Worm (Caenorhabditis elegans) whole organism, L4 larva: ENCODE data around the gene C07A9.12.

Experiments
- T20F7.1 ChIP-seq: fragments of 200-800 bp; sonication (Bioruptor generic); optimal IDR thresholded peaks from 2 replicates; lab custom pipeline; 2018; ENCODE audit warnings: mild to moderate bottlenecking, missing genetic modification characterization, missing compliant biosample characterization
- T26A8.4 ChIP-seq: fragments of 200-800 bp; sonication (Bioruptor generic); IDR thresholded peaks from 2 replicates; pipeline ENCODE4 v1.3.6; 2022; ENCODE audit warnings: missing genetic modification characterization, missing compliant biosample characterization
- ZK546.5 ChIP-seq, 2 experiments: sonication (generic microtip); optimal IDR thresholded peaks; 2 replicates each; lab custom pipeline; 2017; ENCODE audit warnings: missing biosample characterization in 2 of 2, missing genetic modification characterization in 2 of 2
- aha-1 ChIP-seq: fragments of 150-350 bp; peaks from one replicate; lab custom pipeline; 2014; ENCODE audit warnings: missing biosample characterization, missing genetic modification characterization
- ama-1 ChIP-seq: fragments of 150-350 bp; optimal IDR thresholded peaks from 2 replicates; lab custom pipeline; 2014; ENCODE audit warnings: inconsistent platforms, mixed read lengths
- arid-1 ChIP-seq: fragments of 200-800 bp; sonication (Bioruptor generic); conservative IDR thresholded peaks from 2 replicates; pipeline ENCODE4 v1.3.6; 2022; ENCODE audit warnings: missing genetic modification reagents, missing genetic modification characterization, missing compliant biosample characterization
- ceh-20 ChIP-seq: fragments of 200-800 bp; sonication (Bioruptor generic); IDR thresholded peaks from 2 replicates; pipeline ENCODE4 v1.3.6; 2022; ENCODE audit warnings: missing genetic modification reagents, missing genetic modification characterization, missing compliant biosample characterization
- ceh-62 ChIP-seq: sonication (generic microtip); optimal IDR thresholded peaks from 2 replicates; lab custom pipeline; 2017; ENCODE audit warnings: missing biosample characterization, missing genetic modification characterization
- daf-12 ChIP-seq: fragments of 150-350 bp; optimal IDR thresholded peaks from 2 replicates; lab custom pipeline; 2014; ENCODE audit warnings: missing biosample characterization, missing genetic modification reagents, missing genetic modification characterization
- daf-16 ChIP-seq, 3 experiments: sonication (generic microtip); optimal IDR thresholded peaks; 2 replicates each; lab custom pipeline; 2016 to 2017; ENCODE audit warnings: missing genetic modification characterization in 3 of 3, missing genetic modification reagents in 3 of 3, mild to moderate bottlenecking in 2 of 3, missing compliant biosample characterization in 2 of 3, missing biosample characterization in 1 of 3, moderate library complexity in 1 of 3
- daf-19 ChIP-seq: fragments of 200-800 bp; sonication (Bioruptor generic); conservative IDR thresholded peaks from 2 replicates; pipeline ENCODE4 v1.3.6; 2022; ENCODE audit warnings: missing genetic modification characterization, missing compliant biosample characterization
- dmd-6 ChIP-seq: fragments of 200-800 bp; sonication (Bioruptor generic); IDR thresholded peaks from 2 replicates; pipeline ENCODE4 v1.3.6; 2022; ENCODE audit warnings: missing genetic modification reagents, missing genetic modification characterization, missing compliant biosample characterization
- dmd-9 ChIP-seq: fragments of 200-800 bp; sonication (Bioruptor generic); IDR thresholded peaks from 2 replicates; pipeline ENCODE4 v1.3.6; 2022; ENCODE audit warnings: missing genetic modification reagents, missing genetic modification characterization, missing compliant biosample characterization
- dve-1 ChIP-seq: sonication (generic microtip); optimal IDR thresholded peaks from 2 replicates; lab custom pipeline; 2017; ENCODE audit warnings: antibody characterized with exemption, mild to moderate bottlenecking, missing genetic modification characterization, missing compliant biosample characterization; ENCODE audit not compliant: insufficient read depth
- hlh-11 ChIP-seq: fragments of 200-800 bp; sonication (Bioruptor generic); optimal IDR thresholded peaks from 2 replicates; lab custom pipeline; 2018; ENCODE audit warnings: mild to moderate bottlenecking, missing genetic modification characterization, missing compliant biosample characterization
- hlh-30 ChIP-seq: sonication (generic microtip); optimal IDR thresholded peaks from 2 replicates; lab custom pipeline; 2017; ENCODE audit warnings: antibody characterized with exemption, mild to moderate bottlenecking, missing genetic modification characterization, missing compliant biosample characterization; ENCODE audit not compliant: insufficient read depth
- lim-7 ChIP-seq: fragments of 200-800 bp; sonication (Bioruptor generic); IDR thresholded peaks from 2 replicates; pipeline ENCODE4 v1.3.6; 2022; ENCODE audit warnings: missing genetic modification characterization, missing compliant biosample characterization
- lin-1 ChIP-seq: fragments of 200-800 bp; sonication (Bioruptor generic); IDR thresholded peaks from 2 replicates; pipeline ENCODE4 v1.3.6; 2022; ENCODE audit warnings: missing genetic modification reagents, missing genetic modification characterization, missing compliant biosample characterization
- lin-15B ChIP-seq: fragments of 150-350 bp; sonication (generic microtip); optimal IDR thresholded peaks from 3 replicates; lab custom pipeline; 2014; ENCODE audit warnings: missing biosample characterization, missing genetic modification characterization
- lin-38 ChIP-seq: fragments of 200-800 bp; sonication (Bioruptor generic); IDR thresholded peaks from 2 replicates; pipeline ENCODE4 v1.3.6; 2022; ENCODE audit warnings: missing genetic modification reagents, missing genetic modification characterization, missing compliant biosample characterization
- lir-3 ChIP-seq: sonication (generic microtip); optimal IDR thresholded peaks from 2 replicates; lab custom pipeline; 2016; ENCODE audit warnings: mild to moderate bottlenecking, missing genetic modification characterization, missing compliant biosample characterization
- lsy-2 ChIP-seq, 2 experiments: fragments of 150-350 bp in 1 of 2; sonication (generic microtip) in 1 of 2; optimal IDR thresholded peaks; 2 replicates each; lab custom pipeline; 2014 to 2017; ENCODE audit warnings: missing biosample characterization in 2 of 2, missing genetic modification characterization in 2 of 2
- mdl-1 ChIP-seq, 2 experiments: fragments of 150-350 bp in 1 of 2; sonication (generic microtip) in 1 of 2; optimal IDR thresholded peaks; 2 replicates each; lab custom pipeline; 2014 to 2017; ENCODE audit warnings: missing biosample characterization in 2 of 2, missing genetic modification characterization in 2 of 2
- mdt-29 ChIP-seq: fragments of 200-800 bp; sonication (Bioruptor generic); IDR thresholded peaks from 2 replicates; pipeline ENCODE4 v1.3.6; 2022; ENCODE audit warnings: missing genetic modification reagents, missing genetic modification characterization, missing compliant biosample characterization
- mep-1 ChIP-seq: fragments of 150-350 bp; sonication (generic microtip); optimal IDR thresholded peaks from 3 replicates; lab custom pipeline; 2014; ENCODE audit warnings: missing biosample characterization, missing genetic modification characterization
- mxl-3 ChIP-seq: fragments of 200-800 bp; sonication (Bioruptor generic); optimal IDR thresholded peaks from 2 replicates; lab custom pipeline; 2018; ENCODE audit warnings: mild to moderate bottlenecking, missing genetic modification characterization, missing compliant biosample characterization
- nhr-111 ChIP-seq: fragments of 200-800 bp; sonication (Bioruptor generic); optimal IDR thresholded peaks from 2 replicates; lab custom pipeline; 2018; ENCODE audit warnings: mild to moderate bottlenecking, missing genetic modification characterization, missing compliant biosample characterization
- nhr-28 ChIP-seq: fragments of 150-350 bp; optimal IDR thresholded peaks from 2 replicates; lab custom pipeline; 2014; ENCODE audit warnings: missing biosample characterization, missing genetic modification characterization
- nhr-48 ChIP-seq: sonication (generic microtip); optimal IDR thresholded peaks from 2 replicates; lab custom pipeline; 2016; ENCODE audit warnings: mild to moderate bottlenecking, missing genetic modification characterization, missing compliant biosample characterization
- nhr-77 ChIP-seq: fragments of 150-350 bp; optimal IDR thresholded peaks from 2 replicates; lab custom pipeline; 2014; ENCODE audit warnings: missing biosample characterization, missing genetic modification characterization
- php-3 ChIP-seq: fragments of 200-800 bp; sonication (Bioruptor generic); IDR thresholded peaks from 2 replicates; pipeline ENCODE4 v1.3.6; 2022; ENCODE audit warnings: missing genetic modification reagents, missing genetic modification characterization, missing compliant biosample characterization
- pqm-1 ChIP-seq: sonication (generic microtip); optimal IDR thresholded peaks from 2 replicates; lab custom pipeline; 2017; ENCODE audit warnings: missing biosample characterization, missing genetic modification characterization
- set-16 ChIP-seq: fragments of 200-800 bp; sonication (Bioruptor generic); IDR thresholded peaks from 2 replicates; pipeline ENCODE4 v1.3.6; 2022; ENCODE audit warnings: missing genetic modification reagents, missing genetic modification characterization, missing compliant biosample characterization
- zip-11 ChIP-seq: fragments of 200-800 bp; sonication (Bioruptor generic); IDR thresholded peaks from 2 replicates; pipeline ENCODE4 v1.3.6; 2022; ENCODE audit warnings: missing genetic modification characterization, missing compliant biosample characterization
- ztf-11 ChIP-seq: fragments of 150-350 bp; optimal IDR thresholded peaks from 2 replicates; lab custom pipeline; 2014; ENCODE audit warnings: missing biosample characterization, missing genetic modification characterization
- ztf-7 ChIP-seq: fragments of 150-350 bp; optimal IDR thresholded peaks from 2 replicates; lab custom pipeline; 2014; ENCODE audit warnings: missing biosample characterization, missing genetic modification characterization

The C07A9.12 gene

DNA sequence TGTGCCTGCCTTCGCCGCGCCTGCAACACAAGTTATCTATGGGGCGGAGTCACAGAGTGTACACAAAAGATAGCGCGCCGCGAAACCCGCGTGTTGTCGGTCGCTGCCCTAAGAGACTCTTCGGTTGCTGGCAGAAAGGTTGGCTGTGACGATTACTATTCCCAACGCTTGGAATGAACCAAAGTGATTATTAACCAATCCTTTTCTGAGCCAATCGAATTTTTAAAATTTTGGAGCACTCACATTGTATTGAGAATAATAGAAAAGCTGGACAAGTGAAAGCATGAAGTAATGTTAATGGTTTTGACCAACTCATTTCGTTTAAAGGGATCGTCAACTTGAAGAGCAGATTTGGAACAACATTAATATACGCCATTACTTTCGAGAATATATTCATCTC is 10.1 kb downstream of the C07A9.12 start (continued):
- TF ChIP-seq nhr-28 (peak; percentile 40), nhr-111 (no peak), hlh-11 (tag; lab: Kevin White, UChicago) (peak; percentile 70), lir-3 (tag; lab: Kevin White, UChicago) (no peak), lin-38 (GFP tag; lab: Robert Waterston, UW) (peak; percentile 67), ama-1 (lab: Kevin White, UChicago) (peak; percentile 94)
- TF ChIP-seq, all 104 proteins: peak for 38

ce11 chrIII:9714731-9715130 is 12.6 kb downstream of the C07A9.12 start:
- TF ChIP-seq ztf-7 (tag; lab: Kevin White, UChicago) (peak; percentile 61), dve-1 (tag; lab: Kevin White, UChicago) (peak; percentile 73), daf-12 (no peak), lim-7 (GFP tag; lab: Robert Waterston, UW) (no peak), daf-16 (GFP tag; optimal IDR thresholded peaks at IDR 0.05; lab: Kevin White, UChicago) (no peak), daf-16 (tag; optimal IDR thresholded peaks at IDR 0.05; lab: Kevin White, UChicago) (peak; percentile 53), arid-1 (no peak), pqm-1 (tag; lab: Kevin White, UChicago) (peak; percentile 13), dmd-9 (GFP tag; lab: Robert Waterston, UW) (no peak), T20F7.1 (GFP tag; lab: Kevin White, UChicago) (no peak), mep-1 (tag; lab: Kevin White, UChicago) (no peak), ZK546.5 (tag; optimal IDR thresholded peaks at IDR 0.05; lab: Kevin White, UChicago) (no peak), T26A8.4 (GFP tag; lab: Robert Waterston, UW) (no peak), nhr-28 (peak; percentile 49), lsy-2 (tag; optimal IDR thresholded peaks at IDR 0.05; lab: Kevin White, UChicago) (peak in 1 of 2 experiments; percentile 16), dmd-6 (GFP tag; lab: Robert Waterston, UW) (peak; percentile 62), set-16 (GFP tag; lab: Robert Waterston, UW) (no peak), nhr-111 (no peak)

ce11 chrIII:9713862-9714261 is 13.5 kb downstream of the C07A9.12 start, which contains the start of gene ncx-6:
Gene ncx-6, minus strand, starts transcription at chrIII:9713949.
- TF ChIP-seq lin-15B (tag; lab: Kevin White, UChicago), result no peak
- TF ChIP-seq dmd-6 (GFP tag; lab: Robert Waterston, UW), result peak; percentile 61
- TF ChIP-seq zip-11 (GFP tag; lab: Robert Waterston, UW), result no peak
- TF ChIP-seq nhr-77 (tag; lab: Kevin White, UChicago), result peak; percentile 60
- TF ChIP-seq hlh-11 (tag; lab: Kevin White, UChicago), result peak; percentile 2
- TF ChIP-seq dve-1 (tag; lab: Kevin White, UChicago), result peak; percentile 63
- TF ChIP-seq mdl-1 (tag; optimal IDR thresholded peaks at IDR 0.05; lab: Kevin White, UChicago), result no peak
- TF ChIP-seq php-3, result peak; percentile 73
- TF ChIP-seq daf-16 (GFP tag; optimal IDR thresholded peaks at IDR 0.05; lab: Kevin White, UChicago), result no peak
- TF ChIP-seq daf-16 (tag; optimal IDR thresholded peaks at IDR 0.05; lab: Kevin White, UChicago), result peak; percentile 83
- peak; percentile 40 for TF ChIP-seq hlh-30 (tag; lab: Kevin White, UChicago)
- TF ChIP-seq lsy-2 (tag; optimal IDR thresholded peaks at IDR 0.05; lab: Kevin White, UChicago), result no peak

ce11 chrIII:9713182-9713581 is 14.2 kb downstream of the C07A9.12 start:
- no peak for TF ChIP-seq lsy-2 (tag; optimal IDR thresholded peaks at IDR 0.05; lab: Kevin White, UChicago)
- no peak for TF ChIP-seq ztf-11 (tag; lab: Kevin White, UChicago)
- no peak for TF ChIP-seq mxl-3 (GFP tag; lab: Kevin White, UChicago)
- no peak for TF ChIP-seq daf-19 (GFP tag; lab: Robert Waterston, UW)
- no peak for TF ChIP-seq lin-1 (GFP tag; lab: Robert Waterston, UW)
- TF ChIP-seq lim-7 (GFP tag; lab: Robert Waterston, UW), result no peak
- TF ChIP-seq nhr-28, result peak; percentile 51
- no peak for TF ChIP-seq ceh-20 (GFP tag; lab: Robert Waterston, UW)
- no peak for TF ChIP-seq ceh-62
- TF ChIP-seq aha-1 (tag; lab: Kevin White, UChicago), result peak; percentile 84
- TF ChIP-seq nhr-48 (tag; lab: Kevin White, UChicago), result no peak
- no peak for TF ChIP-seq mdt-29
